Worm (Caenorhabditis elegans) whole organism, L4 larva: ENCODE results near the gene F43C1.7.

ENCODE experiments used
- F10B5.3 ChIP-seq: sonication (generic microtip); optimal IDR thresholded peaks from 2 replicates; lab custom pipeline; 2016; ENCODE audit warnings: mild to moderate bottlenecking, missing genetic modification characterization, missing compliant biosample characterization
- F44E2.7 ChIP-seq: fragments of 200-800 bp; sonication (Bioruptor generic); IDR thresholded peaks from 2 replicates; pipeline ENCODE4 v2.1.2; 2022; ENCODE audit warnings: missing genetic modification characterization, missing compliant biosample characterization
- F49E8.2 ChIP-seq: sonication (generic microtip); optimal IDR thresholded peaks from 2 replicates; lab custom pipeline; 2016; ENCODE audit warnings: missing compliant biosample characterization, mild to moderate bottlenecking, missing genetic modification characterization, borderline replicate concordance
- T26A8.4 ChIP-seq: fragments of 200-800 bp; sonication (Bioruptor generic); IDR thresholded peaks from 2 replicates; pipeline ENCODE4 v1.3.6; 2022; ENCODE audit warnings: missing genetic modification characterization, missing compliant biosample characterization
- Y105C5A.15 ChIP-seq: fragments of 200-800 bp; sonication (Bioruptor generic); IDR thresholded peaks from 2 replicates; pipeline ENCODE4 v1.3.6; 2022; ENCODE audit warnings: missing genetic modification characterization, missing compliant biosample characterization
- Y48G9A.11 ChIP-seq: fragments of 200-800 bp; sonication (Bioruptor generic); IDR thresholded peaks from 2 replicates; pipeline ENCODE4 v1.3.6; 2022; ENCODE audit warnings: missing genetic modification reagents, missing genetic modification characterization, missing compliant biosample characterization
- Y5F2A.4 ChIP-seq: fragments of 200-800 bp; sonication (Bioruptor generic); optimal IDR thresholded peaks from 2 replicates; lab custom pipeline; 2018; ENCODE audit warnings: mild to moderate bottlenecking, missing genetic modification characterization, missing compliant biosample characterization
- ZK337.2 ChIP-seq: fragments of 200-800 bp; sonication (Bioruptor generic); IDR thresholded peaks from 2 replicates; pipeline ENCODE4 v1.3.6; 2022; ENCODE audit warnings: missing genetic modification reagents, missing genetic modification characterization, missing compliant biosample characterization
- ceh-62 ChIP-seq: sonication (generic microtip); optimal IDR thresholded peaks from 2 replicates; lab custom pipeline; 2017; ENCODE audit warnings: missing biosample characterization, missing genetic modification characterization
- ceh-82 ChIP-seq: sonication (generic microtip); optimal IDR thresholded peaks from 2 replicates; lab custom pipeline; 2017; ENCODE audit warnings: missing biosample characterization, missing genetic modification characterization
- ces-1 ChIP-seq: fragments of 150-350 bp; sonication (generic microtip); optimal IDR thresholded peaks from 4 replicates; lab custom pipeline; 2014; ENCODE audit warnings: missing biosample characterization, missing genetic modification reagents, missing genetic modification characterization
- ctbp-1 ChIP-seq: fragments of 200-800 bp; sonication (Bioruptor generic); IDR thresholded peaks from 2 replicates; pipeline ENCODE4 v1.3.6; 2022; ENCODE audit warnings: missing genetic modification reagents, missing genetic modification characterization, missing compliant biosample characterization
- daf-16 ChIP-seq, 3 experiments: sonication (generic microtip); optimal IDR thresholded peaks; 2 replicates each; lab custom pipeline; 2016 to 2017; ENCODE audit warnings: missing genetic modification characterization in 3 of 3, missing genetic modification reagents in 3 of 3, mild to moderate bottlenecking in 2 of 3, missing compliant biosample characterization in 2 of 3, missing biosample characterization in 1 of 3, moderate library complexity in 1 of 3
- daf-8 ChIP-seq: fragments of 200-800 bp; sonication (Bioruptor generic); IDR thresholded peaks from 2 replicates; pipeline ENCODE4 v1.3.6; 2022; ENCODE audit warnings: missing genetic modification characterization, missing compliant biosample characterization
- dve-1 ChIP-seq: sonication (generic microtip); optimal IDR thresholded peaks from 2 replicates; lab custom pipeline; 2017; ENCODE audit warnings: antibody characterized with exemption, mild to moderate bottlenecking, missing genetic modification characterization, missing compliant biosample characterization; ENCODE audit not compliant: insufficient read depth
- egl-27 ChIP-seq: sonication (generic microtip); optimal IDR thresholded peaks from 3 replicates; lab custom pipeline; 2017; ENCODE audit warnings: missing biosample characterization, missing genetic modification reagents, missing genetic modification characterization
- egl-43 ChIP-seq: fragments of 200-800 bp; sonication (Bioruptor generic); IDR thresholded peaks from 2 replicates; pipeline ENCODE4 v1.3.6; 2022; ENCODE audit warnings: missing genetic modification reagents, missing genetic modification characterization, missing compliant biosample characterization
- fos-1 ChIP-seq: fragments of 150-350 bp; optimal IDR thresholded peaks from 2 replicates; lab custom pipeline; 2014; ENCODE audit warnings: missing biosample characterization, missing genetic modification characterization
- gei-8 ChIP-seq: fragments of 200-800 bp; sonication (Bioruptor generic); optimal IDR thresholded peaks from 2 replicates; lab custom pipeline; 2018; ENCODE audit warnings: mild to moderate bottlenecking, missing genetic modification characterization, missing compliant biosample characterization
- hlh-11 ChIP-seq: fragments of 200-800 bp; sonication (Bioruptor generic); optimal IDR thresholded peaks from 2 replicates; lab custom pipeline; 2018; ENCODE audit warnings: mild to moderate bottlenecking, missing genetic modification characterization, missing compliant biosample characterization
- jun-1 ChIP-seq: fragments of 150-350 bp; optimal IDR thresholded peaks from 2 replicates; lab custom pipeline; 2014; ENCODE audit warnings: missing biosample characterization, missing genetic modification reagents, missing genetic modification characterization
- lin-13 ChIP-seq: fragments of 150-350 bp; optimal IDR thresholded peaks from 2 replicates; lab custom pipeline; 2014; ENCODE audit warnings: missing biosample characterization, missing genetic modification reagents, missing genetic modification characterization
- lin-29 ChIP-seq: fragments of 200-800 bp; sonication (Bioruptor generic); IDR thresholded peaks from 2 replicates; pipeline ENCODE4 v1.3.6; 2022; ENCODE audit warnings: missing genetic modification reagents, missing genetic modification characterization, missing compliant biosample characterization
- lir-3 ChIP-seq: sonication (generic microtip); optimal IDR thresholded peaks from 2 replicates; lab custom pipeline; 2016; ENCODE audit warnings: mild to moderate bottlenecking, missing genetic modification characterization, missing compliant biosample characterization
- lsy-2 ChIP-seq, 2 experiments: fragments of 150-350 bp in 1 of 2; sonication (generic microtip) in 1 of 2; optimal IDR thresholded peaks; 2 replicates each; lab custom pipeline; 2014 to 2017; ENCODE audit warnings: missing biosample characterization in 2 of 2, missing genetic modification characterization in 2 of 2
- madf-5 ChIP-seq, 2 experiments: fragments of 200-800 bp; sonication (Bioruptor generic); IDR thresholded peaks; 2 replicates each; pipeline ENCODE4 v1.3.6; 2022; ENCODE audit warnings: missing compliant biosample characterization in 2 of 2, missing genetic modification characterization in 2 of 2
- madf-9 ChIP-seq: fragments of 200-800 bp; sonication (Bioruptor generic); conservative IDR thresholded peaks from 2 replicates; pipeline ENCODE4 v1.3.6; 2022; ENCODE audit warnings: missing genetic modification reagents, missing genetic modification characterization, missing compliant biosample characterization
- mdl-1 ChIP-seq, 2 experiments: fragments of 150-350 bp in 1 of 2; sonication (generic microtip) in 1 of 2; optimal IDR thresholded peaks; 2 replicates each; lab custom pipeline; 2014 to 2017; ENCODE audit warnings: missing biosample characterization in 2 of 2, missing genetic modification characterization in 2 of 2
- mep-1 ChIP-seq: fragments of 150-350 bp; sonication (generic microtip); optimal IDR thresholded peaks from 3 replicates; lab custom pipeline; 2014; ENCODE audit warnings: missing biosample characterization, missing genetic modification characterization
- nhr-10 ChIP-seq: fragments of 150-350 bp; optimal IDR thresholded peaks from 2 replicates; lab custom pipeline; 2014; ENCODE audit warnings: missing biosample characterization, missing genetic modification characterization
- nhr-102 ChIP-seq: sonication (generic microtip); optimal IDR thresholded peaks from 2 replicates; lab custom pipeline; 2016; ENCODE audit warnings: mild to moderate bottlenecking, missing genetic modification characterization, moderate library complexity, missing compliant biosample characterization
- nhr-11 ChIP-seq: fragments of 150-350 bp; optimal IDR thresholded peaks from 2 replicates; lab custom pipeline; 2014; ENCODE audit warnings: missing biosample characterization, missing genetic modification characterization
- nhr-6 ChIP-seq: fragments of 150-350 bp; optimal IDR thresholded peaks from 2 replicates; lab custom pipeline; 2014; ENCODE audit warnings: missing biosample characterization, missing genetic modification characterization
- nhr-76 ChIP-seq: fragments of 150-350 bp; optimal IDR thresholded peaks from 2 replicates; lab custom pipeline; 2014; ENCODE audit warnings: missing biosample characterization, missing genetic modification characterization
- php-3 ChIP-seq: fragments of 200-800 bp; sonication (Bioruptor generic); IDR thresholded peaks from 2 replicates; pipeline ENCODE4 v1.3.6; 2022; ENCODE audit warnings: missing genetic modification reagents, missing genetic modification characterization, missing compliant biosample characterization
- pqm-1 ChIP-seq: sonication (generic microtip); optimal IDR thresholded peaks from 2 replicates; lab custom pipeline; 2017; ENCODE audit warnings: missing biosample characterization, missing genetic modification characterization
- rbr-2 ChIP-seq: sonication (generic microtip); optimal IDR thresholded peaks from 2 replicates; lab custom pipeline; 2016; ENCODE audit warnings: missing genotype, missing genetic modification characterization, missing compliant biosample characterization
- sdz-12 ChIP-seq: fragments of 200-800 bp; sonication (Bioruptor generic); optimal IDR thresholded peaks from 2 replicates; lab custom pipeline; 2018; ENCODE audit warnings: mild to moderate bottlenecking, missing genetic modification characterization, missing compliant biosample characterization
- skn-1 ChIP-seq: fragments of 150-350 bp; optimal IDR thresholded peaks from 2 replicates; lab custom pipeline; 2014; ENCODE audit warnings: missing biosample characterization, missing genetic modification characterization
- snpc-1.2 ChIP-seq: fragments of 200-800 bp; sonication (Bioruptor generic); IDR thresholded peaks from 2 replicates; pipeline ENCODE4 v1.3.6; 2022; ENCODE audit warnings: missing genetic modification reagents, missing genetic modification characterization, missing compliant biosample characterization
- tag-97 ChIP-seq: fragments of 200-800 bp; sonication (Bioruptor generic); IDR thresholded peaks from 2 replicates; pipeline ENCODE4 v1.3.6; 2022; ENCODE audit warnings: missing genetic modification characterization, missing compliant biosample characterization
- unc-130 ChIP-seq: sonication (generic microtip); optimal IDR thresholded peaks from 2 replicates; lab custom pipeline; 2016; ENCODE audit warnings: missing genetic modification reagents, missing genetic modification characterization, missing compliant biosample characterization
- unc-39 ChIP-seq: sonication (generic microtip); optimal IDR thresholded peaks from 2 replicates; lab custom pipeline; 2017; ENCODE audit warnings: missing biosample characterization, missing genetic modification characterization
- unc-62 ChIP-seq, 3 experiments: fragments of 150-350 bp in 1 of 3; sonication (generic microtip); optimal IDR thresholded peaks in 2 of 3; peaks in 1 of 3; 1 replicate in 1 of 3; 2 replicates in 2 of 3; lab custom pipeline; 2014 to 2017; ENCODE audit warnings: missing biosample characterization in 3 of 3, missing genetic modification characterization in 3 of 3, missing genetic modification reagents in 3 of 3, missing genotype in 1 of 3
- vab-7 ChIP-seq: fragments of 200-800 bp; sonication (Bioruptor generic); IDR thresholded peaks from 2 replicates; pipeline ENCODE4 v1.3.6; 2022; ENCODE audit warnings: missing genetic modification reagents, missing genetic modification characterization, missing compliant biosample characterization
- zag-1 ChIP-seq: fragments of 150-350 bp; optimal IDR thresholded peaks from 2 replicates; lab custom pipeline; 2014; ENCODE audit warnings: missing biosample characterization, missing genetic modification characterization
- zfp-2 ChIP-seq: sonication (generic microtip); optimal IDR thresholded peaks from 2 replicates; lab custom pipeline; 2016; ENCODE audit warnings: mild to moderate bottlenecking, missing genetic modification characterization, missing compliant biosample characterization
- zfp-3 ChIP-seq: fragments of 200-800 bp; sonication (Bioruptor generic); conservative IDR thresholded peaks from 2 replicates; pipeline ENCODE4 v1.3.6; 2022; ENCODE audit warnings: missing genetic modification reagents, missing genetic modification characterization, missing compliant biosample characterization
- zip-11 ChIP-seq: fragments of 200-800 bp; sonication (Bioruptor generic); IDR thresholded peaks from 2 replicates; pipeline ENCODE4 v1.3.6; 2022; ENCODE audit warnings: missing genetic modification characterization, missing compliant biosample characterization
- ztf-11 ChIP-seq: fragments of 150-350 bp; optimal IDR thresholded peaks from 2 replicates; lab custom pipeline; 2014; ENCODE audit warnings: missing biosample characterization, missing genetic modification characterization

The F43C1.7 gene

DNA sequence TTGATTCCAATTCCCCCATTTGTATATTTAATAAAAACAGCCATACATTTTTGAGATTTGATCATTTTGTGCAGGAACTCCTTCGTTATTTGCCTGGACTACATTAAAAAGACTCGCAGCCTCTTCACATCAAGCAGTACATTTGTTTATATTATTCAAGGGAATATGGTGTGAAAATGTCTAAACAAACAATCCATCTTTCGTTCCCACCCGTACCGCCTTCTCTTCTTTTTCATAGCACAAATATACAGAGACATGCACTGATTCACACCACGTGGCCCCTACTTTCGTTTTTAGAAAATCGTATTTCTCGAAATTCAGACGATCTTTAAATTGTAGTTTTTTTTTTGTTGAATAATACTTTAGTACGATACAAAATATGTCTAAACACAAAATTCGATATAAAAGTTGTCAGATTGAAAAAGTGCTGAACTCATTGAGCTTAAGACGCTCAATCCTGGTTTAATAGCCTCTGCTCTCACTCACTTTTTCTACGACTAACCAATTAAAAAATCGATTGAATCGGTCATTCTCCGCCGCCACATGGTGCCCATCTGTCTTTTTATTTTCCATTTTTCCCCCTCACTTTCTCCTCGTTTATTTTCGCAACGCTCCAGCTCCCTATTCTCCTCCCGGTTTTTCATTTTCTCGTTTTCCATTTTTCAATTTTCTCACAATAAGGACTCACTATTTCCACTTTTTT is 46.9 kb downstream of the F43C1.7 start (continued):
- peak; percentile 26 for TF ChIP-seq lin-13
- TF ChIP-seq Y48G9A.11 (GFP tag; lab: Robert Waterston, UW): peak; percentile 77
- 0 out of 2 replicates have a peak, but pooled peaks have one; percentile 16 for TF ChIP-seq madf-9 (GFP tag; lab: Robert Waterston, UW)
- no peak for TF ChIP-seq nhr-11 (tag; lab: Kevin White, UChicago)
- no peak for TF ChIP-seq lin-29
- TF ChIP-seq lsy-2 (tag; optimal IDR thresholded peaks at IDR 0.05; lab: Kevin White, UChicago): peak; percentile 10 to 81
- TF ChIP-seq skn-1 (tag; lab: Kevin White, UChicago): no peak
- TF ChIP-seq ceh-62: no peak
- peak; percentile 95 for TF ChIP-seq zfp-3
- TF ChIP-seq hlh-11 (tag; lab: Kevin White, UChicago): peak; percentile 48
- no peak for TF ChIP-seq zag-1 (tag; lab: Kevin White, UChicago)
- no peak for TF ChIP-seq egl-43
- TF ChIP-seq Y5F2A.4 (GFP tag; lab: Kevin White, UChicago): peak; percentile 54
- TF ChIP-seq unc-39 (tag; lab: Kevin White, UChicago): no peak
- no peak for TF ChIP-seq ceh-82 (tag; lab: Kevin White, UChicago)
- peak; percentile 16 for TF ChIP-seq nhr-76 (tag; lab: Kevin White, UChicago)
- TF ChIP-seq unc-130 (GFP tag; lab: Kevin White, UChicago): peak; percentile 24
- peak in 1 of 2 experiments; percentile 15 for TF ChIP-seq mdl-1 (tag; optimal IDR thresholded peaks at IDR 0.05; lab: Kevin White, UChicago)
- TF ChIP-seq sdz-12 (GFP tag; lab: Kevin White, UChicago): peak; percentile 21
- TF ChIP-seq daf-16 (GFP tag; optimal IDR thresholded peaks at IDR 0.05; lab: Kevin White, UChicago): peak; percentile 33 to 62
- peak; percentile 59 for TF ChIP-seq daf-16 (tag; optimal IDR thresholded peaks at IDR 0.05; lab: Kevin White, UChicago)
- TF ChIP-seq lir-3: no peak
- peak; percentile 81 for TF ChIP-seq ctbp-1 (GFP tag; lab: Robert Waterston, UW)
- TF ChIP-seq F44E2.7 (GFP tag; lab: Robert Waterston, UW): peak; percentile 64; the same call in 1 of the 2 replicates
- TF ChIP-seq pqm-1: peak; percentile 11
- TF ChIP-seq snpc-1.2 (GFP tag; lab: Robert Waterston, UW): peak; percentile 71
- no peak for TF ChIP-seq madf-5 (GFP tag; IDR thresholded peaks at IDR 0.05; lab: Robert Waterston, UW)
- TF ChIP-seq jun-1 (tag; lab: Kevin White, UChicago): peak; percentile 63
- TF ChIP-seq daf-8 (GFP tag; lab: Robert Waterston, UW): no peak
- TF ChIP-seq dve-1 (tag; lab: Kevin White, UChicago): peak; percentile 88
- TF ChIP-seq ces-1 (GFP tag; lab: Kevin White, UChicago): peak; percentile 38
- TF ChIP-seq ztf-11 (tag; lab: Kevin White, UChicago): no peak
- no peak for TF ChIP-seq zfp-2 (tag; lab: Kevin White, UChicago)
- peak; percentile 15 for TF ChIP-seq gei-8
- TF ChIP-seq nhr-102 (tag; lab: Kevin White, UChicago): peak; percentile 90
- TF ChIP-seq T26A8.4 (GFP tag; lab: Robert Waterston, UW): peak; percentile 97
- no peak for TF ChIP-seq F49E8.2 (tag; lab: Kevin White, UChicago)
- TF ChIP-seq egl-27 (tag; lab: Kevin White, UChicago): no peak
- TF ChIP-seq zip-11: no peak
- peak; percentile 68 for TF ChIP-seq F10B5.3 (tag; lab: Kevin White, UChicago)
- TF ChIP-seq unc-62 (GFP tag; optimal IDR thresholded peaks at IDR 0.05 in 1 of 2; lab: Kevin White, UChicago): peak in 1 of 2 experiments; percentile 75
- TF ChIP-seq unc-62 (tag; optimal IDR thresholded peaks at IDR 0.05; lab: Kevin White, UChicago): no peak
- no peak for TF ChIP-seq vab-7 (GFP tag; lab: Robert Waterston, UW)
- TF ChIP-seq fos-1 (tag; lab: Kevin White, UChicago): no peak
- TF ChIP-seq php-3 (GFP tag; lab: Robert Waterston, UW): peak; percentile 36
- no peak for TF ChIP-seq tag-97
- TF ChIP-seq mep-1 (tag; lab: Kevin White, UChicago): peak; percentile 76
- TF ChIP-seq Y105C5A.15 (GFP tag; lab: Robert Waterston, UW): peak; percentile 66; the same call in 1 of the 2 replicates
- peak; percentile 43 for TF ChIP-seq rbr-2 (tag; lab: Kevin White, UChicago)
- no peak for TF ChIP-seq ZK337.2 (GFP tag; lab: Robert Waterston, UW)
- peak; percentile 34 for TF ChIP-seq nhr-6 (tag; lab: Kevin White, UChicago)
- TF ChIP-seq nhr-10 (tag; lab: Kevin White, UChicago): no peak
